Worm (Caenorhabditis elegans) whole organism, early embryonic: ENCODE measurements around the gene Y75B8A.13.

Experiments
- B0310.2 ChIP-seq: sonication (generic microtip); optimal IDR thresholded peaks from 2 replicates; lab custom pipeline; 2016; ENCODE audit warnings: mild to moderate bottlenecking, missing genetic modification characterization, missing compliant biosample characterization
- F13C5.2 ChIP-seq: sonication (generic microtip); optimal IDR thresholded peaks from 2 replicates; lab custom pipeline; 2017; ENCODE audit warnings: mild to moderate bottlenecking, missing genetic modification characterization, inconsistent platforms, missing compliant biosample characterization
- aly-1 ChIP-seq: sonication (generic microtip); optimal IDR thresholded peaks from 2 replicates; lab custom pipeline; 2016; ENCODE audit warnings: missing genetic modification characterization, missing compliant biosample characterization
- ama-1 ChIP-seq: fragments of 150-350 bp; optimal IDR thresholded peaks from 2 replicates; lab custom pipeline; 2014
- ceh-13 ChIP-seq: fragments of 200-800 bp; sonication (Bioruptor generic); optimal IDR thresholded peaks from 2 replicates; lab custom pipeline; 2018; ENCODE audit warnings: mild to moderate bottlenecking, missing genetic modification characterization, missing compliant biosample characterization
- ceh-36 ChIP-seq: sonication (generic microtip); optimal IDR thresholded peaks from 2 replicates; lab custom pipeline; 2016; ENCODE audit warnings: missing genetic modification characterization, inconsistent platforms, missing compliant biosample characterization
- ets-7 ChIP-seq: sonication (generic microtip); optimal IDR thresholded peaks from 2 replicates; lab custom pipeline; 2016; ENCODE audit warnings: missing genotype, missing genetic modification characterization, missing compliant biosample characterization
- flt-1 ChIP-seq: fragments of 200-800 bp; sonication (Bioruptor generic); IDR thresholded peaks from 2 replicates; pipeline ENCODE4 v1.3.6; 2022; ENCODE audit warnings: missing genetic modification characterization, missing compliant biosample characterization
- hmbx-1 ChIP-seq: sonication (generic microtip); optimal IDR thresholded peaks from 2 replicates; lab custom pipeline; 2016; ENCODE audit warnings: mild to moderate bottlenecking, missing genetic modification characterization, missing compliant biosample characterization
- hmg-4 ChIP-seq: fragments of 200-800 bp; sonication (Bioruptor generic); optimal IDR thresholded peaks from 2 replicates; lab custom pipeline; 2018; ENCODE audit warnings: mild to moderate bottlenecking, missing genetic modification characterization, missing compliant biosample characterization
- hnd-1 ChIP-seq: sonication (generic microtip); optimal IDR thresholded peaks from 2 replicates; lab custom pipeline; 2016; ENCODE audit warnings: missing genetic modification characterization, missing compliant biosample characterization
- pes-1 ChIP-seq: fragments of 200-800 bp; sonication (Bioruptor generic); IDR thresholded peaks from 2 replicates; pipeline ENCODE4 v1.3.6; 2022; ENCODE audit warnings: missing genetic modification reagents, missing genetic modification characterization, missing compliant biosample characterization
- scrt-1 ChIP-seq: fragments of 200-800 bp; sonication (Bioruptor generic); IDR thresholded peaks from 2 replicates; pipeline ENCODE4 v1.3.6; 2022; ENCODE audit warnings: missing genetic modification characterization, missing compliant biosample characterization
- sea-1 ChIP-seq: fragments of 200-800 bp; sonication (Bioruptor generic); conservative IDR thresholded peaks from 2 replicates; pipeline ENCODE4 v1.3.6; 2022; ENCODE audit warnings: missing genetic modification characterization, missing compliant biosample characterization
- tbx-11 ChIP-seq: fragments of 200-800 bp; sonication (Bioruptor generic); IDR thresholded peaks from 2 replicates; pipeline ENCODE4 v1.3.6; 2022; ENCODE audit warnings: missing genetic modification characterization, missing compliant biosample characterization
- tbx-37 ChIP-seq: fragments of 200-800 bp; sonication (Bioruptor generic); conservative IDR thresholded peaks from 2 replicates; pipeline ENCODE4 v1.3.6; 2022; ENCODE audit warnings: missing genetic modification reagents, missing genetic modification characterization, missing compliant biosample characterization
- tra-4 ChIP-seq: sonication (generic microtip); optimal IDR thresholded peaks from 2 replicates; lab custom pipeline; 2017; ENCODE audit warnings: missing genetic modification characterization, missing compliant biosample characterization

Y75B8A.13 gene

DNA sequence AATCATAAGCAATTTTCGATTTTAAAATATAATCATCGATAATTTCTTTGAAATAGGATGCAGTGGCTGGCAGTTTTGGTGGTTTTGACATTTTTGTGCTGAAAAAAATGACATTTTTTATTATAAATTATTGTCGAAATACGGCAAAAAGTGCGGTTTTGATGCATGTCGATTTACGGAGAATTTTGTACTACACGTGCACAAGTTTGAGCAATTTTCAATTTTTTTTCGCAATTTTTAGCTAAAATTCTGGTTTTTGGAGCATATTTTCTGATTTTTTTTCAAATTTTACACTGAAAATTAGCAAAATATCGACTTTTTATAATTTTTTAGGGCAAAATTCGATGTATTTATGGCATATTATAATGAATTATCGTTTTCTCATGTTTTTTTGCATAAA, at the start of gene Y75B8A.13:
Y75B8A.13 (minus strand) TSS at position 101 of the 400 bp plus-strand sequence.
- TF ChIP-seq sea-1 (no peak), B0310.2 (tag; lab: Kevin White, UChicago) (no peak), ama-1 (lab: Kevin White, UChicago) (no peak), tbx-37 (no peak), flt-1 (GFP tag; lab: Robert Waterston, UW) (no peak), pes-1 (no peak), hmg-4 (GFP tag; lab: Kevin White, UChicago) (no peak), scrt-1 (no peak), F13C5.2 (no peak), tbx-11 (no peak), hnd-1 (tag; lab: Kevin White, UChicago) (no peak), ceh-13 (no peak), aly-1 (tag; lab: Kevin White, UChicago) (no peak), ets-7 (tag; lab: Kevin White, UChicago) (no peak), hmbx-1 (tag; lab: Kevin White, UChicago) (no peak), tra-4 (tag; lab: Kevin White, UChicago) (no peak), ceh-36 (tag; lab: Kevin White, UChicago) (no peak)

DNA sequence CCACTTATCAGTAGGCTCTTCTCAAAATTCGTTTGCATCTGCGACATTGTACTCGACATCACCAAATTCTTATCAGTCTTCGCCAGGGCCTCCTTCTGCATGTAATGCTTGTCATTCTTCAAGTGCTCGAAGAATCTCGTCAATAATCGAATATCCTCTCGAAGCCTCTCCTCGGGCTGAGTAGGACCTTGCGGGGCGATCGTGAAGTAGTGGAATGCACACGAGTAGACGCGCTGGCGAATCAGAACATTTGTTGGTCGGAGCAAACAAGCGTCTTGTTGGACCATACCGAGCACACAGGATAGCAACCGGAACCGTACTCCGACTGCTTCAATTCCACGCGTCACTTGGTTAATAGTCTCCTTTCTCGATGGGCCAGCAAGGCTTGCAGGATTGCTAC, 44.9 kb upstream of the Y75B8A.13 start:
- no peak for TF ChIP-seq hmg-4 (GFP tag; lab: Kevin White, UChicago)

- TF ChIP-seq pes-1 (no peak), hmbx-1 (tag; lab: Kevin White, UChicago) (no peak), aly-1 (tag; lab: Kevin White, UChicago) (no peak)
These were observed 44.3 kb upstream of the Y75B8A.13 start for ce11 chrIII:12259793-12260192.

- TF ChIP-seq hnd-1 (tag; lab: Kevin White, UChicago) (no peak), tbx-37 (no peak), F13C5.2 (no peak), hmbx-1 (tag; lab: Kevin White, UChicago) (no peak), pes-1 (no peak), ama-1 (lab: Kevin White, UChicago) (no peak), tra-4 (tag; lab: Kevin White, UChicago) (no peak), tbx-11 (no peak)
These were observed 37.8 kb upstream of the Y75B8A.13 start for ce11 chrIII:12253342-12253741.

ce11 chrIII:12251178-12251577, 35.7 kb upstream of the Y75B8A.13 start:
- TF ChIP-seq hmg-4 (GFP tag; lab: Kevin White, UChicago) (no peak), ets-7 (tag; lab: Kevin White, UChicago) (no peak), F13C5.2 (no peak), scrt-1 (no peak), pes-1 (no peak), ceh-36 (tag; lab: Kevin White, UChicago) (no peak), hnd-1 (tag; lab: Kevin White, UChicago) (no peak), ceh-13 (no peak)

DNA sequence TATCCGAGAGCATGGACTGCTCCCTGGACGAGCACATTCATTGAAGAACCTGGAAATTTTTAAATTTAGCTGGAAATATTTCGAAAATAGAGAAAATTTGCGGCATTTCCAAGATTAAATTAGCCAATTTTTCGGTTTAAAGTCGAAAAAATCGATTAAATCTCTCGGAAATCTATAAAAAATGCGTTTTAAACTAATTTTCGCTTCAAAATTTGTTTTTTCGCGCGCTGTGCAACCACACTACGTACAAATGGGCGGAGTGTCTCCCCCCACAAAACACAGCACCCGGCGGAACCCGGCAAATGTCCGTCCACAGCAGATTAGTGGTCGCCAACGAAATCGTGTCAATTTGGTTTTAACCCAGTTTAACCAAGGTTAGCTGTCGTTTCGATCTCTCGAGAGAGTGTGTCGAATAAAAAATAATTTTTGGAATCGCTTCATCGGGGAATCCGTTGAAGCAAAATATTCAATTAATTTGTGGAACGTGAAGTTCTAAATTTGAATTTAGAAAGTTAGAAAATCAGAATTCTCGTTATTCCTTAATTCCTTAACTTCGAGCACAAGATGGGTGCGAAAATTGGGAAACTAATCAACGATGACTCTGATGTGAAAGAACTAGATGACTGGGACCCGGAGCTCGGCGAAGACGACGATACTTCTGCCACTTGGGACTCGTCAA, 34.8 kb upstream of the Y75B8A.13 start, which contains the start of the genes tim-1 and Y75B8A.23:
tim-1 (minus strand) TSS at position 51 of the 679 bp plus-strand sequence.
Y75B8A.23 (plus strand) TSS at position 547 of the 679 bp plus-strand sequence.
- TF ChIP-seq sea-1 = peak; percentile 59
- peak; percentile 15 for TF ChIP-seq ceh-13
- TF ChIP-seq B0310.2 (tag; lab: Kevin White, UChicago) = peak; percentile 58
- no peak for TF ChIP-seq hnd-1 (tag; lab: Kevin White, UChicago)
- peak; percentile 97 for TF ChIP-seq ama-1 (lab: Kevin White, UChicago)
- TF ChIP-seq tbx-37 = no peak
- peak; percentile 48 for TF ChIP-seq aly-1 (tag; lab: Kevin White, UChicago)
- TF ChIP-seq hmbx-1 (tag; lab: Kevin White, UChicago) = no peak
- peak; percentile 69 for TF ChIP-seq flt-1 (GFP tag; lab: Robert Waterston, UW)
- peak; percentile 25 for TF ChIP-seq hmg-4 (GFP tag; lab: Kevin White, UChicago)
- TF ChIP-seq F13C5.2 = peak; percentile 86
- peak; percentile 74 for TF ChIP-seq ceh-36 (tag; lab: Kevin White, UChicago)
- peak; percentile 38 for TF ChIP-seq tra-4 (tag; lab: Kevin White, UChicago)
- TF ChIP-seq ets-7 (tag; lab: Kevin White, UChicago) = no peak
- peak; percentile 61 for TF ChIP-seq pes-1

- no peak for TF ChIP-seq ets-7 (tag; lab: Kevin White, UChicago)
- no peak for TF ChIP-seq F13C5.2
- no peak for TF ChIP-seq ceh-36 (tag; lab: Kevin White, UChicago)
These were observed 31.8 kb upstream of the Y75B8A.13 start for ce11 chrIII:12247329-12247728.

- TF ChIP-seq F13C5.2 = no peak
- TF ChIP-seq tra-4 (tag; lab: Kevin White, UChicago) = no peak
- TF ChIP-seq ama-1 (lab: Kevin White, UChicago) = no peak
- TF ChIP-seq ceh-36 (tag; lab: Kevin White, UChicago) = no peak
- no peak for TF ChIP-seq hnd-1 (tag; lab: Kevin White, UChicago)
- TF ChIP-seq scrt-1 = no peak
- TF ChIP-seq B0310.2 (tag; lab: Kevin White, UChicago) = no peak
- TF ChIP-seq tbx-11 = no peak
- no peak for TF ChIP-seq tbx-37
- TF ChIP-seq ets-7 (tag; lab: Kevin White, UChicago) = no peak
- no peak for TF ChIP-seq hmg-4 (GFP tag; lab: Kevin White, UChicago)
- TF ChIP-seq pes-1 = no peak
- TF ChIP-seq sea-1 = no peak
- no peak for TF ChIP-seq aly-1 (tag; lab: Kevin White, UChicago)
- no peak for TF ChIP-seq ceh-13
These were observed 30.1 kb upstream of the Y75B8A.13 start for ce11 chrIII:12245570-12245969.
